Worm (Caenorhabditis elegans): ENCODE results near the gene T26C11.8.

DNA sequence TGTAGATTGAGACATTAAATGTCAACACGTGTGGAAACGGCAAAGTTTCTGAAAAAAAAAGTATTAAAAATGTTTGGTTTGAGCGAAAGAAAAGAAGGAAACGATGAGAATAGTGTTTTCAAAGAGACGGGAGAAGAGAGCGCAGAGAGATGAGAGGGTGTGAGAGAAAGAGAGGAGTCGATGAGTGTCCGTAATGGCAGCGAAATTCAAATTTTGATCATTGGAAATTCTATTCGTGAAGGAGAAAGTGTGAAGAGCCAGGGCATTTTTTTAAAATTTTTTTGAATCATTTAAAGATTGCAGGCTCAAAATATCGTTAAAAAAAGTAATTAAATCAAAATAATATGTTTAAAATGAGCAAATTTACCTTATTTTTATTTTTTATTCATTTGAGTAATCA lies 15.0 kb upstream of the T26C11.8 start, which contains the start of gene T26C11.4:
- TF ChIP-seq ztf-23 (GFP tag; IDR thresholded peaks at IDR 0.05) (no peak), cog-1 (tag; optimal IDR thresholded peaks at IDR 0.05) (no peak), tab-1 (GFP tag; IDR thresholded peaks at IDR 0.05) (no peak), T22C8.4 (GFP tag; IDR thresholded peaks at IDR 0.05) (no peak)
